Fruit fly (Drosophila melanogaster) S2 (cell line): ENCODE measurements around the gene CG3408.

Source experiments
- CG8478 ChIP-seq: fragments of >200 bp; optimal IDR thresholded peaks from 2 replicates; lab custom pipeline; 2018
- CTCF ChIP-seq, 2 experiments: fragments of >200 bp; optimal IDR thresholded peaks; 2 replicates each; lab custom pipeline; 2018

The CG3408 gene

DNA sequence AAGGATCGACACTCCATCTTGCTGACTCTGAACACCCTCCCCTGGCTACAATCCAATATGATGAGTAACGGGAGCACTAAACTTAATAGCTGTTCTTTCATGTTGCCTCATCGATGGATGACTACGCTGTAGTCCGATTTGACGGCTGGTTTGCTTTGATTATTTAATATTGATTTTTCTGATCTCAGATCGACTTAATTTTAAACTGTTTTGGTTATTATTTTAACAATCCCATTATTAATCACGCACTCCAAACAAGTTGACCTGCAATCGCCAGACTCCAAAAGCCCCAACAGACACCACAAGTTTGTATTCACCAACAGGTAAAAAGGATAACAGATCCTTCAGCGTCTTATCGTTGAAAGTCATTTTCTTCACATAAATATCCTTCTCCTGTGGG is 3.2 kb upstream of the CG3408 start, which contains the start of gene CG33703:
Gene CG33703, minus strand, starts transcription at position 101 of the 400 bp plus-strand sequence.
- TF ChIP-seq CG8478 (no peak), CTCF (optimal IDR thresholded peaks at IDR 0.05; lab: Kevin White, UChicago) (no peak)

DNA sequence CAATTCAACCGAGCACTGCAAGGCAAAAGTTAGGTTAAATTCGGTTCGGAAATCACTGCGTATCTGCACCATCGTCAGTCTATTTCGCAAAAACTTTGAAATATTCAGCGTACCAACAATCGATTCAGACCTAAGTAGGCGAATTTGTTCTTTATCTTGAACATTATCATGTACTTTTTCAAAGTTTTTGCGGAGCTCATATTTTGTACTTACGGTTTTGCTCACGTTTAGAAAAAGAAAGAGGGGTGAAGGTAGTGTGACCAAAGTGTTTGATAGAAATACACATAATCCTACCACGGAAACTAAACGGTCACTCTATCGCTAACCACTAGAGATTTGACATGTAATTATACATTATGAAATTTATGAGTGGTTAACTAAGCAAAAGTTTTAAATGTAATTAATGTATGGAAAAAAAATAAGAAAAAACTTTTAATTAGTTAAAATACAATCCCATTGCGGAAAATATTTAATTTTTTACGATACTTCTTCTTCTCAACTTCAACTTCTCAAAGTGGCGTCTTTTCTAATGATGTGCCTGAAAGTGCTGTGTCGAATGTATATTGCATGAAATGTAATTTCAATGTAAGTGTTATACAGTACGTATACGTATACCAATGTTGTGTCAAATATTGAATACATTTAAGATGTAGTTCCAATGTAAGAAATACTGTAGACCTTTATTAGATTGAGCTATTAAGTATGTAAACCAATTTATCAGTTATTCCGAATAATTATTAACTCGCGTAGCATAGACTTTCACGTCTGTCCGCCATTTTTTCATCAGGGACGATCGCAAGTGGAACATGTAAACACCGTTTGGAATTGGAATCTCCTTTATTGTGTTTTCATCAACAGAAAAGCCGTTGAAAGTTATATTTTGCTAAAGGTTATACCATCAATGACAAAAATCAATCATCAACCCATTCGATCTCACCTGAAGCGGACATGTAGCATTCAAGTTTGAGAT is 2.2 kb upstream of the CG3408 start, which contains the start of gene RpS9:
Gene RpS9, minus strand, starts transcription at position 245 of the 970 bp plus-strand sequence.
- TF ChIP-seq CG8478 (no peak), CTCF (optimal IDR thresholded peaks at IDR 0.05; lab: Kevin White, UChicago) (peak; percentile 50 to 64)

DNA sequence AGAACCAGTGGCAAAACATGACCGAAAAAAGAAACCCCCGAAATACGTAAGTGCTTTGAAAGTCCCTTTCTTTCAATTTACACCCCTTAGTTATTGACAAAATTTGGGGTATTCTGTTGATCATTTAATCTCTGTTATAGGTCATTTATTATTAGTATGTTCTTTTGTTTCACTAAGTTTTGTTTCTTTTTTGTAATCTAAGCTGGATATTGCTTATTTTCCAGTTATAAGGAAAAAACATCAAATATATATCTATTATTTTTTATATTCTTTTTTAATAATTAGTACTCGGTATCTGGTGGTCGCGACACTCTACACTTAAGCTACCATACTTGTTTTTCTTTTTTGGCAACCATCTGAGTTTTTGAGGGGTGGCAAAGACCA is 738 bp downstream of the CG3408 start:
- no peak for TF ChIP-seq CG8478
- TF ChIP-seq CTCF (optimal IDR thresholded peaks at IDR 0.05; lab: Kevin White, UChicago), result no peak

DNA sequence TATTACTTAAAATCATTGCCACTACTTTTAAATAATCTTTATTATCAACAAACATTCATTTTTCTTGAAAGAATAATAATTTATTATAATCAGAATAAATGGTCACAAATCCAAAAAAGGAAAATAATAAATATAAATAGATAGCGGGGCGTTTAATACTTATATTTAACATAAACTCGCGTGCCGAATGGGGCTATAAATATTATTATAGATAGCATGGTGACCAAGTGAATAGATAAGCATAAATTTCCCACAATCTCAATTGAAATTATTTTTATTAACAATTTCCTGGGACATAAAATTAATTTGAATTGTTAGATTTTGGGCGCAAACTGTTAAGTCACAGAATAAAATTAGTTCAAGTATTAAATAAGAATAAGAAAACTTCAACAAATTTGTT is 3.0 kb downstream of the CG3408 start:
- TF ChIP-seq CG8478 (no peak), CTCF (optimal IDR thresholded peaks at IDR 0.05; lab: Kevin White, UChicago) (no peak)

DNA sequence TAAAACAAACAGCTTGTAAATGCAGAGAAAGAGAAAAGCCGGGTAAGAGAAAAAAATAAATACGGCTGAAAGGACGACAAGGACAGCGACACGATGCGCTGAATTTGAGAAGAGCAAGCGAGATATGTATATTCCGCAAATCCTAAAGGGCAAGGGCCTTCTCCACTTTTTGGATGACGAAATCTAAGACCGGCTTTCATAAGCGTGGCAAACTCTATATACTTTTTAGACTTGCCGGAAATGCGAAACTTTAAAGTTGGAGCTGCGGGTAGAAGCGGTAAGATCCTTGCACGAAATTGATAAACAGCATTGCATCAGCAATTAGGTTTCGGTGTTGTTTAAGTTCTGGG is 3.7 kb downstream of the CG3408 start:
- TF ChIP-seq CG8478, result no peak
- TF ChIP-seq CTCF (optimal IDR thresholded peaks at IDR 0.05; lab: Kevin White, UChicago), result no peak

DNA sequence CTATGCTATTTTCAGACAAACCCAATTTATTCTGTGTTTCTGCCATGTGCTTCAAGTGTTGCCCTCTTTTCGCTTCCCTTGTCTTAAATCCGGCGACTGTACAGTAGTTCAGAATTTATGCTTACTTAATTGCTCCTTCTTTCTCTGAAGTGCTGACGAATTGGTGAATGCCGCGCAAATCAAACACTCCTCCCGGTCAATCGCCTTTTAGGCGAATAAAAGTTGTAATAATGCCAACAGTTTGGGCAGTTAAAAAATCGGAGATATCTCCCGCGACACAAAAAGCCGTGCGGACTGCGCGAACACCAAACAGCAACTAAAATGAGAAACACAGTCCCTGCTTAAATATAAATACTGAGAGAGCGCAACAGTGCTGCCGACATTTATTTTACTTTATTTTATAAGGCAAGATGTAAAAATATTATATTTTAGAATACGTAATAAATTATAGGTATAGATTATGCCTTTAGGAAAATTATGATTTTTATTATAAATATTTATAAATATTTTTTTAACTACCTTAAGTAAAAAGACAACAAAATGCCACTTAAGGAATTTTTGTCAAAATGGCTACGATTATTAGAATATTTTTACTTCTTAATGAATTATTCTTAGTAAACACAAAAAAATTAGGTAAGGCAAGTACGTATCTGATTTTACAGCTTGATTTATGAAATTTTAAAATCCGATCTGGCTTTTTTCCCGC is 4.2 kb downstream of the CG3408 start, which contains the start of gene path:
Gene path, minus strand, starts transcription at position 322 of the 706 bp plus-strand sequence.
- TF ChIP-seq CG8478 (no peak), CTCF (optimal IDR thresholded peaks at IDR 0.05; lab: Kevin White, UChicago) (no peak)

DNA sequence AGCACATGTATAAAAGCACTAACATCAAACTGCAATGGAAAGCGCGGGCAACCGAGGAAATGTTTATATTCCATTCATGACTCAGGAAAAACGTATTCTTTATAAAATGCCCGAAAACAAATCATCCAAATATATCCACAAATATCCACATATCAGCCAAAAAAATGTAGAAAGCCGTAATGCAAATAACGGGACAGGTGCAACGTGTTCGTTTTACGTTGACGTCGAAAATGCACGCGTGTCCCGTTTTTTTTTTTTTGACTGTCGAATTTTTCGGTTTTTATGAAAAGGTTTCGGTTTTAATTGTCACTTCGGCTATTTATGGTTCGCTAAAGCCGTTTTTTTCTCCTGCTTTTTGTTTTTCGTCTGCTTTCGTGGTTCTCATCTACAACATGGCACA is 4.9 kb downstream of the CG3408 start:
- no peak for TF ChIP-seq CTCF (optimal IDR thresholded peaks at IDR 0.05; lab: Kevin White, UChicago)
- no peak for TF ChIP-seq CG8478

DNA sequence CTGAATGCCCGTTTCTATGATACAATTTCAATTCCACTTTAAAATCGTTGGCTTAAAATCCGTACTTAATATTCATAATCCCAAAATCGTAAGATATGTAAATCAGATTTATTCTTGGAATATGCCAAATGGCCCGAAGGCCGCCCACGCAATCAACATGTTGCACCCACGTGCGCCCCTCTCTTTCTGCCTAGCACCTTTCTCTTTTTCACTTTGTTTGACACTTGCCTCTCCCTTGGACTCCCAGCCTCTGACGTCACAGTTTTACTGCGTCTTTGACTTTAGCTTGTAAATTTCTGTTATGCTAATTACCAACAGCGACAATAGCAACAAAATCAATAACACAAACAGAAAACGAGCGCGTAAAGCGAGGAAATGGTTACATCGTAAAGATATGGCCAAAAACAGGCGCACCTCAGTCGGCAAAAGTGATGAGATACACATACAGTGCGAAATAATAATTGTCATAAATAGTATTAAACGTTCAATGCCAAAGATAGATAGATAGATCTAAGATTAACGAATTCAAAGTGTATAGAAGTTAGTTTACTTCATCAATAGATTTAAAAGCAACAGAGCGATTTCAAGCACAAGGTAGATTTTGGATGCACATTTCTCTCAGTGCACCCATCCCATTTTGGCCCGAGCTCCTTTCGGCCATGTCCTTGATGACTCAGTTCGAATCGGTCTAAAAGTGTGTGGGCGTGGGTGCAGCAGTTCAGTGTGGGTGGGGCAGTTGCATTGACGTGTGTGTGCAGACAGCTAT is 5.6 kb downstream of the CG3408 start:
- TF ChIP-seq CTCF (optimal IDR thresholded peaks at IDR 0.05; lab: Kevin White, UChicago), result no peak
- no peak for TF ChIP-seq CG8478

DNA sequence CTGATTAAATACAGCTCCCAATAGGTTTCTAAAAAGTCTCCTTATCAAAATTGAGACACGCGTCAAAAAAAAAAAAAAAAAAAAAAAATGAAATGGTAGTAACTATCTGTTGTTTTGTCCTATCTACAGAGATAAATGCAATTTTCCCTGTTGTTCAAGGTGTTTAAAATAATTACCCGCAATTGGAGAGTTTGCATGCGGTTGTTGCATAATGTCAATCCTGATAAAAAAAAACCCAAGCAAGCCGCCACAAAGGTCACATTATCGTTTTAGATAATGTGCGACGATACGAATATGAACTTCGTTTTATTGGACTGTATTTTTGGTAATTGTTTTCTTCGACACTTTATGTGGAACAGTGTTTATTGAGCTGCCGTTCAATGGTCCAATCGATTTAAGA is 6.5 kb downstream of the CG3408 start:
- TF ChIP-seq CG8478 (no peak), CTCF (optimal IDR thresholded peaks at IDR 0.05; lab: Kevin White, UChicago) (no peak)

DNA sequence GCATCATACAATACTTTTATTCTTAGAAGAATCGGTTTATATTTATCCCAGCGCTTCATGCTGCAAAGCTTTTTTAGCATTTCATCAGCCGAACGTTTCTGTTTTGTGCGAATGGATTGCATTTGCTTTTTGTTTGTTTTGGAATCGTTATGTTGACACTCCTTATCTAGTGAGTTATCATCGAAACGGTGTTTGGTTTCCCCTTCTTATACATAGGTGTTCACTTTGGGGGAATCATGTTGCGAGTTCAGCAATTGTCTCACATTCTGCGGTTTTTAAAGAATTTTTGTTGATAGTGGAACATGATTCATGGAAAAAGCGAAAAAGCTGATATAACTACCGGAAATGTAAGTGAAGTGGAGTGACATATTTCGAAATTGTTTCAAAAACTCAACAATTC is 7.1 kb downstream of the CG3408 start:
- TF ChIP-seq CG8478 (no peak), CTCF (optimal IDR thresholded peaks at IDR 0.05; lab: Kevin White, UChicago) (no peak)

DNA sequence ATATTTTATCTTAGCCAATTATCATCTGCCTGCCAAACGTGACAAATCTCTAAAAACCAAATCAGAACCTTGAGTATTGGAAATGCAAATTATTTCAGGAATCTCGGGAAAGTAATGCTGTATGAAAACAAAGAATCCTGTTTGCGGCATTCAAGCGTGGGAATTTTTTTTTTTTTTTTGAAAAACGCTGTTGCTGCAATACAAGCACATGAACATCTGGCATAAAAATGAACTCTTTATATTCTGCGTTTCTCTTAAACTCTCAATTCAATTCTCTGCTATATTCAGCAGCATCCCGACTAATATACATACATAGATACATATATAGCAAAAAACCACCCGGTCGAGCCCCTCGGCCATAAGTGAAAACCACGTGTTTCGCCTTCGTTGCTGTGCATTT is 8.1 kb downstream of the CG3408 start:
- TF ChIP-seq CG8478, result no peak
- TF ChIP-seq CTCF (optimal IDR thresholded peaks at IDR 0.05; lab: Kevin White, UChicago), result no peak

DNA sequence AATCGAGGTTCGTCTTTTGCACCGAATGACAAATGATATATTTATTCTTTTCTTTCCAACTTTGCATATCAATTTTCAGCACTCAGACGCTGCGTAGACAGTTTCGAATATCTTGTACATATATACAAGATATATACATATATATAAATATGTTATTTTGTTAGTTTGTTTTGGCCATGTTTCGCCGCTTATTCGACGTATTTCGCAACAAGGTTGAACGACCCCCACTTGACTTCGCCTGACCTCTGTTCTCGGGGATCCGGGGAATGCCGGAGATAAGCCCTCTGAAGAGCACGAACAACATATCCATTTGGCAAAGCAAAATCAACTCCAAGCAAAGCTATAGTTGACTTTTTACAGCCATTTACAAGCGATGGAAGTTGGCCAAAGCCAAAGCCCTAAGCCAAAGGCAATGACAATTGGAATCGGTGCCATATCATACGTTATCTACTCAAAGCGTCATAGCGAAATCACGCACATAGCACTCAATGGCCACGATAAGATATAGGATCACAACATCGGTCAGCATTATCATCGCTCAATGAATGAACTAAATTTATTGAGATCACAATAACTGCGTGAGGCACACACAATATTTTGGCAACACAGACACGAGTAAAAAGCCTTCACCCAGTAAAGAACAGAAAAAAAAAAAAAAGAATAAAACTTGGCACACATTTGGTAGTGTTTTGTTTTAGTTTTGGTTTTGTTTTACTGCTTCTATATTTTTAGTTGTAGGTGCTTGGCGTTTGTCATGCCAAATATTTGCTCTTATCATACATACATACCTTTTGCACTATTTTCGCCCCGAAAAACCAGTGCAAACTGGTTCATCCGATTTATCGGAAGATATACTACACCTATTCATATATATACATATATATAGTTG is 9.2 kb downstream of the CG3408 start:
- no peak for TF ChIP-seq CTCF (optimal IDR thresholded peaks at IDR 0.05; lab: Kevin White, UChicago)
- TF ChIP-seq CG8478, result no peak

DNA sequence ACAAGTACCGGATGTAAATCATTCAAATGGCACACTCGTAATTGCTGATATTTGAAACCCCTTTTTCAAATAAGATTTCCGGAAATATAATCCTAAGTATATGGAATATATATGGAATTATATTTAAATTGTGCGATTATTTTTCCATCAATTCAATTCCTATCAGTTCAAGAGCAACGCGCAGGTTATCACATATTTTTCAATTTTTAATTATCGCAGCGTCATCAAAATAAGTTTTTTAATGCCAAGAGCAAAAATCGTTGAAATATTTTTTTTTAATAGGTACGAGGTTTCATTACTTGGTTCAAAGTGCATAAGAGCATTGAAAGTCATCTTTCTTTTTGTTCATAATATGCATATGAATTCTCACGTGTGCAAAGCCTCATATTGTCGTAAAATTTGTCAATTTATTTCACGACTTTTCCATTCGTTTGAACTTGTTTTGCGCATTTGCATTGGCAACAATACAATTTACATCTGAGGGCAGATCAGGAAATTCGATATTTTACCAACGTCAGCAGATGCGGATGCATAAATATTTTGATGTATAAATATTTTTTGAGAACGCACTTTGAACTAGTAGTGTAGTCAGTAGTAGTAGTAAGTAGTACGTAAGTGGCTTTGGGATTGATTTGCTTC is 11.3 kb downstream of the CG3408 start:
- TF ChIP-seq CTCF (optimal IDR thresholded peaks at IDR 0.05; lab: Kevin White, UChicago), result no peak
- no peak for TF ChIP-seq CG8478

DNA sequence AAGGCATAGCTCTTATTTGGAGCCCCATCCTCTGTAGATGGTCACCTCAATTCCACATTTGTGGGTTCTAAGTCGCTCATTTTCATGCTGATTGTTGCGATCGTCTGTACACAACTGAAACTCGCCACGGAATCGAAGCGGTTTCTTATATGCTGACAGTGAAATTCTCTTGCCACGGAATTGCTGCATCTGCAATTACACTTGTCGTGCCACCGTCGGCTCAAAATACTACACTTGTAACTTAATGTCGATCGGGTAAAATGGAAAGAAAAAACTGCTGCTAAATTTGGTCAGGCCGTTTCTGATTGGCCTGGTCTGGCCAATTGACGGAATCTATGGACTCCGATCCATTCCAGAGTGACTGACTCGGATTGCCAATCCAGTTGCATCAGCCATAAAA is 12.1 kb downstream of the CG3408 start:
- no peak for TF ChIP-seq CTCF (optimal IDR thresholded peaks at IDR 0.05; lab: Kevin White, UChicago)
- no peak for TF ChIP-seq CG8478
